Fruit fly (Drosophila melanogaster): ENCODE results near the gene CG15211.

The CG15211 gene

DNA sequence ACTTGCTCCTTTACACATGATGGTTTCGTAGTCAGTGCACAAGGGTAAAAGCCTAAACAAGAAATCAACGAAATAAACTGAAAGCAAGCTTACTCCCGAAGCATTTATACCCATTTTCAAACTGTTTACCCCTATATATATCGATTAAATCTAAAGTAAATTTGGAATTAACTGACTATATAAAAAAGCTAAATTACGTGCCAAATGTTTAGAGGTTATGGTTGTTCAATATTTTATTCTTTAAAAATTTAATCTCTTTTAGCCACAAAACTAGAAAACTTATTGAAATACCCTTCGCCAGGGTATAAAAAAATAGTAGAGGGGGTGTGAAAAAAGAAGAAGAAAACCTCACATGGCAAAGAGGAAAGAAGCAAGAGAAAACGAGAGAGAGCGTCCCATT lies 40.5 kb upstream of the CG15211 start (continued):
- TF ChIP-seq nerfin-2 (GFP tag; IDR thresholded peaks at IDR 0.05; ENCODE audit: partially characterized antibody) (no peak), exex (tag; optimal IDR thresholded peaks at IDR 0.05) (peak; percentile 11), Ptx1 (GFP tag; IDR thresholded peaks at IDR 0.05) (peak; percentile 75), CG12942 (GFP tag; optimal IDR thresholded peaks at IDR 0.05) (peak; percentile 9), CG1529 (GFP tag; optimal IDR thresholded peaks at IDR 0.05) (peak; percentile 20), CG6791 (GFP tag; IDR thresholded peaks at IDR 0.05; ENCODE audit: partially characterized antibody) (no peak), Atf-2 (GFP tag; optimal IDR thresholded peaks at IDR 0.05) (peak; percentile 24), CG13296 (GFP tag; optimal IDR thresholded peaks at IDR 0.05) (peak; percentile 26), CG6689 (GFP tag; IDR thresholded peaks at IDR 0.05) (peak; percentile 59), CG17829 (tag; optimal IDR thresholded peaks at IDR 0.05) (peak; percentile 61), CG12744 (GFP tag; optimal IDR thresholded peaks at IDR 0.05) (no peak), pita (GFP tag; optimal IDR thresholded peaks at IDR 0.05) (no peak), cad (GFP tag; optimal IDR thresholded peaks at IDR 0.05) (no peak), Nf-YB (GFP tag; optimal IDR thresholded peaks at IDR 0.05) (peak; percentile 55), NC2β (GFP tag; optimal IDR thresholded peaks at IDR 0.05) (no peak), CG17912 (GFP tag; optimal IDR thresholded peaks at IDR 0.05) (no peak), NK7.1 (GFP tag; optimal IDR thresholded peaks at IDR 0.05) (peak; percentile 10), CG13624 (GFP tag; optimal IDR thresholded peaks at IDR 0.05) (peak; percentile 34), HLH54F (GFP tag; optimal IDR thresholded peaks at IDR 0.05) (no peak), zf30C (GFP tag; optimal IDR thresholded peaks at IDR 0.05) (no peak), dan (GFP tag; IDR thresholded peaks at IDR 0.05) (no peak), CG11247 (GFP tag; IDR thresholded peaks at IDR 0.05) (no peak), dmrt99B (tag; optimal IDR thresholded peaks at IDR 0.05) (peak; percentile 75), lbe (GFP tag; optimal IDR thresholded peaks at IDR 0.05) (no peak), nmo (GFP tag; optimal IDR thresholded peaks at IDR 0.05) (peak; percentile 60), peb (GFP tag; IDR thresholded peaks at IDR 0.05) (no peak), CG16815 (GFP tag; optimal IDR thresholded peaks at IDR 0.05) (peak; percentile 38), seq (GFP tag; IDR thresholded peaks at IDR 0.05) (peak; percentile 43; the same call in 1 of the 2 replicates), CG4820 (GFP tag; optimal IDR thresholded peaks at IDR 0.05) (peak; percentile 30), Antp (GFP tag; optimal IDR thresholded peaks at IDR 0.05) (peak; percentile 18), CG18619 (GFP tag; optimal IDR thresholded peaks at IDR 0.05) (peak; percentile 59), CG6854 (GFP tag; optimal IDR thresholded peaks at IDR 0.05) (peak; percentile 39), Hand (GFP tag; optimal IDR thresholded peaks at IDR 0.05) (peak; percentile 49), CG3281 (GFP tag; optimal IDR thresholded peaks at IDR 0.05) (peak; percentile 58), H2.0 (GFP tag; IDR thresholded peaks at IDR 0.05) (0 out of 2 replicates have a peak, but pooled peaks have one; percentile 16), croc (GFP tag; conservative IDR thresholded peaks at IDR 0.05) (peak; percentile 22; the same call in 1 of the 3 replicates), B-H1 (GFP tag; IDR thresholded peaks at IDR 0.05) (0 out of 3 replicates have a peak, but pooled peaks have one; percentile 16), fd3F (GFP tag; optimal IDR thresholded peaks at IDR 0.05) (peak; percentile 34), az2 (GFP tag; optimal IDR thresholded peaks at IDR 0.05) (peak; percentile 29), CG2712 (tag; optimal IDR thresholded peaks at IDR 0.05) (peak; percentile 78), Lhr (GFP tag; optimal IDR thresholded peaks at IDR 0.05) (no peak), tgo (GFP tag; IDR thresholded peaks at IDR 0.05) (peak; percentile 44), CG15269 (tag; optimal IDR thresholded peaks at IDR 0.05) (peak; percentile 67), amos (GFP tag; IDR thresholded peaks at IDR 0.05; ENCODE audit: partially characterized antibody) (no peak), CG5953 (GFP tag; IDR thresholded peaks at IDR 0.05) (no peak), Abd-B (GFP tag; optimal IDR thresholded peaks at IDR 0.05) (peak; percentile 19), CG8924 (tag; optimal IDR thresholded peaks at IDR 0.05) (peak; percentile 80), insv (GFP tag; optimal IDR thresholded peaks at IDR 0.05) (no peak), CG3065 (GFP tag; optimal IDR thresholded peaks at IDR 0.05) (no peak), tio (GFP tag; optimal IDR thresholded peaks at IDR 0.05) (peak; percentile 32), CG18011 (GFP tag; optimal IDR thresholded peaks at IDR 0.05) (peak; percentile 6)
